Fruit fly (Drosophila melanogaster) whole organism, embryonic: ENCODE measurements around the gene CG15330.

Source experiments
- CG10366 ChIP-seq: fragments of 200-800 bp; sonication (Bioruptor generic); IDR thresholded peaks from 2 replicates; pipeline ENCODE4 v1.3.6; 2022; ENCODE audit warnings: missing biosample characterization, missing genetic modification characterization
- CG10979 ChIP-seq: fragments of 200-800 bp; sonication (Bioruptor generic); optimal IDR thresholded peaks from 2 replicates; lab custom pipeline; 2018; ENCODE audit warnings: missing biosample characterization, mild to moderate bottlenecking, missing genetic modification characterization, moderate library complexity
- CG12299 ChIP-seq: fragments of 200-800 bp; sonication (Bioruptor generic); optimal IDR thresholded peaks from 2 replicates; lab custom pipeline; 2018; ENCODE audit warnings: missing biosample characterization, mild to moderate bottlenecking, missing genetic modification characterization
- CG1233 ChIP-seq: fragments of 200-800 bp; sonication (Bioruptor generic); optimal IDR thresholded peaks from 4 replicates; lab custom pipeline; 2018; ENCODE audit warnings: missing biosample characterization, mild to moderate bottlenecking, missing genetic modification characterization
- CG12942 ChIP-seq: fragments of 200-800 bp; sonication (Bioruptor generic); optimal IDR thresholded peaks from 3 replicates; lab custom pipeline; 2016; ENCODE audit warnings: missing biosample characterization, missing genetic modification characterization
- CG13287 ChIP-seq: fragments of 200-800 bp; sonication (Bioruptor generic); IDR thresholded peaks from 2 replicates; pipeline ENCODE4 v1.3.6; 2022; ENCODE audit warnings: missing biosample characterization, missing genetic modification characterization; ENCODE audit not compliant: partially characterized antibody
- CG14860 ChIP-seq: fragments of 200-800 bp; sonication (Bioruptor generic); IDR thresholded peaks from 3 replicates; pipeline ENCODE4 v1.3.6; 2022; ENCODE audit warnings: missing biosample characterization, missing genetic modification characterization; ENCODE audit not compliant: partially characterized antibody
- CG1647 ChIP-seq: fragments of 200-800 bp; sonication (Bioruptor generic); optimal IDR thresholded peaks from 3 replicates; lab custom pipeline; 2016; ENCODE audit warnings: missing biosample characterization, missing genetic modification characterization
- CG17186 ChIP-seq: fragments of 200-800 bp; sonication (Bioruptor generic); optimal IDR thresholded peaks from 3 replicates; lab custom pipeline; 2017; ENCODE audit warnings: missing biosample characterization, missing genetic modification reagents, missing genetic modification characterization
- CG1832 ChIP-seq: fragments of 200-800 bp; sonication (Bioruptor generic); optimal IDR thresholded peaks from 2 replicates; lab custom pipeline; 2017; ENCODE audit warnings: missing biosample characterization, mild to moderate bottlenecking, missing genetic modification characterization, inconsistent platforms
- CG2202 ChIP-seq: fragments of 200-800 bp; sonication (Bioruptor generic); optimal IDR thresholded peaks from 2 replicates; lab custom pipeline; 2018; ENCODE audit warnings: missing biosample characterization, mild to moderate bottlenecking, missing genetic modification characterization
- CG31365 ChIP-seq: fragments of 200-800 bp; sonication (Bioruptor generic); optimal IDR thresholded peaks from 2 replicates; lab custom pipeline; 2018; ENCODE audit warnings: missing biosample characterization, mild to moderate bottlenecking, missing genetic modification characterization
- CG3163 ChIP-seq: fragments of 200-800 bp; sonication (Bioruptor generic); optimal IDR thresholded peaks from 3 replicates; lab custom pipeline; 2016; ENCODE audit warnings: missing biosample characterization, missing genetic modification characterization
- CG34224 ChIP-seq: fragments of 200-800 bp; sonication (Bioruptor generic); IDR thresholded peaks from 3 replicates; pipeline ENCODE4 v1.3.6; 2022; ENCODE audit warnings: missing biosample characterization, missing genetic modification characterization; ENCODE audit not compliant: partially characterized antibody
- CG6175 ChIP-seq: fragments of 200-800 bp; sonication (Bioruptor generic); IDR thresholded peaks from 3 replicates; pipeline ENCODE4 v1.3.6; 2022; ENCODE audit warnings: missing biosample characterization, missing genetic modification characterization
- CG7372 ChIP-seq: fragments of 200-800 bp; sonication (Bioruptor generic); IDR thresholded peaks from 2 replicates; pipeline ENCODE4 v1.3.6; 2022; ENCODE audit warnings: missing biosample characterization, missing genetic modification characterization
- Dfd ChIP-seq, 2 experiments: fragments of >200 bp; optimal IDR thresholded peaks; 2 replicates each; lab custom pipeline; 2017; ENCODE audit warnings: missing biosample characterization in 2 of 2, missing genetic modification characterization in 2 of 2
- Hr78 ChIP-seq, 2 experiments: fragments of 200-800 bp in 1 of 2; fragments of >200 bp in 1 of 2; sonication (Bioruptor generic) in 1 of 2; optimal IDR thresholded peaks; 2 replicates each; lab custom pipeline; 2017 to 2019; ENCODE audit warnings: missing biosample characterization in 2 of 2, missing genetic modification characterization in 2 of 2, mild to moderate bottlenecking in 1 of 2, moderate library complexity in 1 of 2
- MTF-1 ChIP-seq: fragments of 200-800 bp; sonication (Bioruptor generic); optimal IDR thresholded peaks from 2 replicates; lab custom pipeline; 2018; ENCODE audit warnings: missing biosample characterization, mild to moderate bottlenecking, missing genetic modification characterization, borderline replicate concordance
- Med ChIP-seq: fragments of 200-800 bp; sonication (Bioruptor generic); peaks from one replicate; lab custom pipeline; 2016; ENCODE audit warnings: missing biosample characterization, missing genetic modification characterization, mild to moderate bottlenecking, inconsistent platforms, moderate library complexity
- Spps ChIP-seq: fragments of 200-800 bp; sonication (Bioruptor generic); optimal IDR thresholded peaks from 2 replicates; lab custom pipeline; 2018; ENCODE audit warnings: missing biosample characterization, mild to moderate bottlenecking, missing genetic modification characterization
- Sry-β ChIP-seq: fragments of 200-800 bp; sonication (Bioruptor generic); optimal IDR thresholded peaks from 2 replicates; lab custom pipeline; 2018; ENCODE audit warnings: missing biosample characterization, mild to moderate bottlenecking, missing genetic modification characterization, moderate library complexity
- Stat92E ChIP-seq, 3 experiments: fragments of >200 bp in 2 of 3; fragments of 200-800 bp in 1 of 3; sonication (Bioruptor generic) in 1 of 3; optimal IDR thresholded peaks; 2 replicates each; lab custom pipeline; 2017 to 2019; ENCODE audit warnings: missing biosample characterization in 3 of 3, missing genetic modification characterization in 3 of 3, mild to moderate bottlenecking in 1 of 3, moderate library complexity in 1 of 3
- TFAM ChIP-seq: fragments of 200-800 bp; sonication (Bioruptor generic); optimal IDR thresholded peaks from 2 replicates; lab custom pipeline; 2017; ENCODE audit warnings: missing biosample characterization, missing genetic modification characterization, inconsistent platforms
- bab2 ChIP-seq: fragments of 200-800 bp; sonication (Bioruptor generic); optimal IDR thresholded peaks from 2 replicates; lab custom pipeline; 2016; ENCODE audit warnings: missing biosample characterization, missing genetic modification characterization
- bsh ChIP-seq, 2 experiments: fragments of 200-800 bp; sonication (Bioruptor generic); optimal IDR thresholded peaks; 2 replicates each; lab custom pipeline; 2017 to 2018; ENCODE audit warnings: mild to moderate bottlenecking in 2 of 2, missing biosample characterization in 2 of 2, missing genetic modification characterization in 2 of 2, moderate library complexity in 1 of 2
- cg ChIP-seq: fragments of 200-800 bp; sonication (Bioruptor generic); optimal IDR thresholded peaks from 3 replicates; lab custom pipeline; 2019; ENCODE audit warnings: missing biosample characterization, mild to moderate bottlenecking, missing genetic modification characterization, moderate library complexity
- chinmo ChIP-seq: fragments of 200-800 bp; sonication (Bioruptor generic); IDR thresholded peaks from 4 replicates; pipeline ENCODE4 v1.3.6; 2022; ENCODE audit warnings: missing biosample characterization, missing genetic modification characterization; ENCODE audit not compliant: partially characterized antibody
- crol ChIP-seq: fragments of 200-800 bp; sonication (Bioruptor generic); IDR thresholded peaks from 2 replicates; pipeline ENCODE4 v1.3.6; 2022; ENCODE audit warnings: missing biosample characterization, missing genetic modification characterization
- dm ChIP-seq: fragments of 200-800 bp; sonication (Bioruptor generic); optimal IDR thresholded peaks from 3 replicates; lab custom pipeline; 2016; ENCODE audit warnings: missing biosample characterization, missing genetic modification characterization
- dmrt11E ChIP-seq: fragments of 200-800 bp; sonication (Bioruptor generic); optimal IDR thresholded peaks from 3 replicates; lab custom pipeline; 2018; ENCODE audit warnings: missing biosample characterization, mild to moderate bottlenecking, missing genetic modification characterization, moderate library complexity
- grau ChIP-seq: fragments of 200-800 bp; optimal IDR thresholded peaks from 3 replicates; lab custom pipeline; 2019; ENCODE audit warnings: missing biosample characterization, mild to moderate bottlenecking, missing genetic modification characterization, moderate library complexity
- gro ChIP-seq: fragments of 200-800 bp; sonication (Bioruptor generic); optimal IDR thresholded peaks from 2 replicates; lab custom pipeline; 2016; ENCODE audit warnings: missing biosample characterization, missing genetic modification characterization
- kni ChIP-seq: fragments of 200-800 bp; sonication (Bioruptor generic); optimal IDR thresholded peaks from 3 replicates; lab custom pipeline; 2017; ENCODE audit warnings: mild to moderate bottlenecking, missing biosample characterization, missing genetic modification reagents, missing genetic modification characterization
- lola ChIP-seq, 3 experiments: fragments of >200 bp in 2 of 3; fragments of 200-800 bp in 1 of 3; sonication (Bioruptor generic) in 1 of 3; optimal IDR thresholded peaks; 2 replicates each; lab custom pipeline; 2017 to 2019; ENCODE audit warnings: missing biosample characterization in 3 of 3, missing genetic modification characterization in 3 of 3, mild to moderate bottlenecking in 1 of 3, moderate library complexity in 1 of 3
- nerfin-1 ChIP-seq: fragments of 200-800 bp; sonication (Bioruptor generic); optimal IDR thresholded peaks from 3 replicates; lab custom pipeline; 2019; ENCODE audit warnings: missing biosample characterization, mild to moderate bottlenecking, missing genetic modification characterization, moderate library complexity
- nmo ChIP-seq: fragments of 200-800 bp; sonication (Bioruptor generic); optimal IDR thresholded peaks from 2 replicates; lab custom pipeline; 2018; ENCODE audit warnings: missing biosample characterization, mild to moderate bottlenecking, missing genetic modification characterization, moderate library complexity
- nom ChIP-seq: fragments of 200-800 bp; sonication (Bioruptor generic); optimal IDR thresholded peaks from 2 replicates; lab custom pipeline; 2017; ENCODE audit warnings: missing biosample characterization, missing genetic modification characterization, mild to moderate bottlenecking, moderate library complexity, missing genetic modification reagents
- odd ChIP-seq: fragments of 200-800 bp; sonication (Bioruptor generic); optimal IDR thresholded peaks from 2 replicates; lab custom pipeline; 2017; ENCODE audit warnings: missing biosample characterization, mild to moderate bottlenecking, missing genetic modification characterization
- onecut ChIP-seq: fragments of 200-800 bp; sonication (Bioruptor generic); IDR thresholded peaks from 2 replicates; pipeline ENCODE4 v1.3.6; 2022; ENCODE audit warnings: missing biosample characterization, missing genetic modification characterization
- pho ChIP-seq: fragments of 200-800 bp; sonication (Bioruptor generic); optimal IDR thresholded peaks from 2 replicates; lab custom pipeline; 2016; ENCODE audit warnings: missing biosample characterization, missing genetic modification characterization
- pros ChIP-seq: fragments of 200-800 bp; sonication (Bioruptor generic); optimal IDR thresholded peaks from 3 replicates; lab custom pipeline; 2019; ENCODE audit warnings: missing biosample characterization, mild to moderate bottlenecking, missing genetic modification characterization, moderate library complexity
- seq ChIP-seq: fragments of 200-800 bp; sonication (Bioruptor generic); IDR thresholded peaks from 2 replicates; pipeline ENCODE4 v1.3.6; 2022; ENCODE audit warnings: missing biosample characterization, missing genetic modification characterization
- stwl ChIP-seq: fragments of 200-800 bp; sonication (Bioruptor generic); optimal IDR thresholded peaks from 3 replicates; lab custom pipeline; 2018; ENCODE audit warnings: missing biosample characterization, mild to moderate bottlenecking, missing genetic modification characterization, moderate library complexity

CG15330 gene

DNA sequence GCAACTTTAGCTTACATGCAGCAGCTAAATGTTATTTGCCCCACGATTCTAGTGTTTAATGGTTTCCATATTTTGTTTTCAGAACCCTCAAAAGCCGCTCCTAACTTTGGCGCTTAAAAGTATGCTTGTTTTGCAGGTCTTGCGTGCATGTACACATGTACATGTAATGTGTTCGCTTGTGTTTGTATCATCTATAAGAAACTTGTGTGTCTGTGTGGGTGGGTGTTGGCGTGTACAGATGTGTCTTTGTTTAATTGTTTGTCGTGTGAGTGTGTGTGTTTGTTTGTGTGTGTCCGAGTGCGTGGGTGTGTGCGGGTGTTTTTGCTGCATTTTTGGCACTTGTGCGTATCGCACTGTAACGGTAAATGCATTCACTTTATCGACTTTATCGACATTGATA lies 32.8 kb upstream of the CG15330 start (continued):
- TF ChIP-seq bab2 (no peak), Dfd (GFP tag; optimal IDR thresholded peaks at IDR 0.05; lab: Kevin White, UChicago) (peak in 1 of 2 experiments; percentile 41), CG17186 (GFP tag; lab: Kevin White, UChicago) (no peak), gro (no peak), CG10366 (GFP tag; lab: Robert Waterston, UW) (no peak), crol (GFP tag; lab: Robert Waterston, UW) (no peak), CG2202 (tag; lab: Kevin White, UChicago) (no peak), chinmo (GFP tag; lab: Robert Waterston, UW) (0 out of 4 replicates have a peak, but pooled peaks have one; percentile 37), Sry-β (GFP tag; lab: Kevin White, UChicago) (no peak), Spps (tag; lab: Kevin White, UChicago) (no peak), lola (GFP tag; optimal IDR thresholded peaks at IDR 0.05; lab: Kevin White, UChicago) (no peak)

DNA sequence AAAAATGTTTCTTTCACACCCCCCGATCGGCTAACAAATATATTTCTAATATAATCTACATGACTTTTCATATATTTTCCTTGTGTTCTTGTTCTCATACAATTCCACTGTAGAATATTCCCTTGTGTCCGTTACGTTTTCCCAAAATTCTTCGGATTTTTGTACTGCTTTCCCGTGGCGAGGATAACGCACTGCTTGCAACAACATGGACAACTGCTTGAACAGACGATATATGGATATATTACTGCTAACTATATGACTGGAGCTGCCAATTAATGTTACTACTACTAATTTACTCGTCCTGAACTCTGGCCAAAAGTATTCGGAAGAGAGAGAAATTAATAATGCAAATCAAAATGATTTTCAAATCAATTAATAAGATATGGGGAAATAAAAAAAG lies 31.0 kb upstream of the CG15330 start:
- no peak for TF ChIP-seq CG1233 (GFP tag; lab: Kevin White, UChicago)
- TF ChIP-seq stwl (tag; lab: Kevin White, UChicago): peak; percentile 8
- no peak for TF ChIP-seq odd (GFP tag; lab: Kevin White, UChicago)
- no peak for TF ChIP-seq CG14860 (GFP tag; lab: Robert Waterston, UW)
- TF ChIP-seq CG12299: no peak
- peak in 1 of 2 experiments; percentile 20 for TF ChIP-seq Dfd (GFP tag; optimal IDR thresholded peaks at IDR 0.05; lab: Kevin White, UChicago)
- TF ChIP-seq TFAM (GFP tag; lab: Kevin White, UChicago): no peak
- no peak for TF ChIP-seq nmo (GFP tag; lab: Kevin White, UChicago)
- TF ChIP-seq CG7372 (GFP tag; lab: Robert Waterston, UW): no peak
- TF ChIP-seq dmrt11E: no peak
- TF ChIP-seq CG1647 (GFP tag; lab: Kevin White, UChicago): no peak
- no peak for TF ChIP-seq CG12942 (GFP tag; lab: Kevin White, UChicago)
- TF ChIP-seq CG31365 (tag; lab: Kevin White, UChicago): peak; percentile 91
- TF ChIP-seq dm (GFP tag; lab: Kevin White, UChicago): no peak
- TF ChIP-seq, all 482 proteins: peak for 3

DNA sequence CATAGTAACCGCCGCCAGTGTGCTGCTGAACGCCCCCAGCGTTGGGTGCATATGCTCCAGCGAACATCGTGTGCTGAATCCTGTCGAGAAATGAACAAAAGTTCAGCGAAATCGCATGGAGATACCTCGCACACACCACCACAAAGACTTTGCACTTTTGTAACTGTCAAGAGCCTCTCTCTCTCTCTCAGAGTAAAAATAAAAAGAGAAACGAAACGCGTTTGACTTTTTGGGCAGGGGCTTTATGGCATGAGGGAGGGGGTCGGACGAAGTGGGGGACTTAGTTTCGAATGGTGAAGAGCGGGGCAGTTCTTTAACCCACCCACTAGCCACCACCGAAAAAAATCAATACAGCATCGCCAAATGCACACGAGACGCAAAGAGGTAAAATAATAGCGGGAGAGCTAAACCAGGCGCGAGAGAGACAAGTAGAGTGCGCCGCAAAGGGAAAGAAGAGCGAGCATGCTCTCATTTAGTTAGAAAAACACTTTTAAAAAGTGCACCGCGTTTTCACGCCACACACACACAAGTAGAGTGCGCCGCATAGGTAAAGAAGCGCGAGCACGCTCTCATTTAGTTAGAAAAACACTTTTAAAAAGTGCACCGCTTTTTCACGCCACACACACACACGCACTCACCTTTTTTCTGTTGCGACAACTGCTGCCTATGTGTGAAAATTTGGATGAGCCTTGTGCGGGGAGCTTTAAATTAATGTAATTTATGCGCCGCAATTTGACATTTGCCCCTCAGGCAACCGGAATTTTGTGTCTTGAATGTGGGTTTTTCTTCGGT lies 25.4 kb upstream of the CG15330 start:
- TF ChIP-seq Med (GFP tag; lab: Kevin White, UChicago): peak; percentile 65
- TF ChIP-seq CG13287 (GFP tag; lab: Robert Waterston, UW): peak; percentile 11
- TF ChIP-seq CG10979 (tag; lab: Kevin White, UChicago): no peak
- 0 out of 4 replicates have a peak, but pooled peaks have one; percentile 46 for TF ChIP-seq chinmo (GFP tag; lab: Robert Waterston, UW)
- TF ChIP-seq bsh (GFP tag; optimal IDR thresholded peaks at IDR 0.05; lab: Kevin White, UChicago): peak in 1 of 2 experiments; percentile 9
- TF ChIP-seq crol (GFP tag; lab: Robert Waterston, UW): peak; percentile 94
- peak; percentile 6 for TF ChIP-seq CG1832 (GFP tag; lab: Kevin White, UChicago)
- peak; percentile 87 for TF ChIP-seq MTF-1
- TF ChIP-seq kni (GFP tag; lab: Kevin White, UChicago): peak; percentile 76
- TF ChIP-seq nerfin-1: peak; percentile 1
- TF ChIP-seq seq: peak; percentile 25; the same call in 1 of the 2 replicates
- no peak for TF ChIP-seq CG3163 (GFP tag; lab: Kevin White, UChicago)
- peak; percentile 98 for TF ChIP-seq onecut (GFP tag; lab: Robert Waterston, UW)
- no peak for TF ChIP-seq grau (tag; lab: Kevin White, UChicago)
- no peak for TF ChIP-seq CG6175 (GFP tag; lab: Robert Waterston, UW)
- TF ChIP-seq CG34224 (GFP tag; lab: Robert Waterston, UW): 0 out of 3 replicates have a peak, but pooled peaks have one; percentile 15
- peak; percentile 76 for TF ChIP-seq nom
- peak; percentile 83 for TF ChIP-seq cg (GFP tag; lab: Kevin White, UChicago)
- TF ChIP-seq Stat92E (GFP tag; optimal IDR thresholded peaks at IDR 0.05; lab: Kevin White, UChicago): peak in 1 of 3 experiments; percentile 13
- TF ChIP-seq Hr78 (GFP tag; optimal IDR thresholded peaks at IDR 0.05; lab: Kevin White, UChicago): peak in 1 of 2 experiments; percentile 30
- no peak for TF ChIP-seq pho (GFP tag; lab: Kevin White, UChicago)
- TF ChIP-seq pros (GFP tag; lab: Kevin White, UChicago): peak; percentile 72
